Fruit fly (Drosophila melanogaster): ENCODE data around the gene SA2.

dm6 chr3L:1471037-1471436, 33.4 kb upstream of the SA2 start:
- TF ChIP-seq insv (optimal IDR thresholded peaks at IDR 0.05) = no peak
- TF ChIP-seq h (optimal IDR thresholded peaks at IDR 0.05) = no peak
- no peak for TF ChIP-seq psq (optimal IDR thresholded peaks at IDR 0.05)
- TF ChIP-seq ttk (optimal IDR thresholded peaks at IDR 0.05) = no peak
- TF ChIP-seq Myc (optimal IDR thresholded peaks at IDR 0.05) = no peak
- no peak for TF ChIP-seq Sin3A (optimal IDR thresholded peaks at IDR 0.05)
